Fruit fly (Drosophila melanogaster) whole organism, adult: ENCODE data around the gene Cpr65Ax2.

Source experiments
- CG11617 ChIP-seq: fragments of 200-800 bp; sonication (Bioruptor generic); optimal IDR thresholded peaks from 2 replicates; lab custom pipeline; 2017; ENCODE audit warnings: mild to moderate bottlenecking, missing biosample characterization, missing genetic modification reagents, missing genetic modification characterization
- CG12768 ChIP-seq: fragments of 200-800 bp; sonication (Bioruptor generic); optimal IDR thresholded peaks from 2 replicates; lab custom pipeline; 2017; ENCODE audit warnings: missing biosample characterization, missing genetic modification characterization, mild to moderate bottlenecking, moderate library complexity, missing genetic modification reagents
- CG5204 ChIP-seq: fragments of 200-800 bp; sonication (Bioruptor generic); optimal IDR thresholded peaks from 2 replicates; lab custom pipeline; 2016; ENCODE audit warnings: missing biosample characterization, missing genetic modification characterization
- CG7045 ChIP-seq: fragments of 200-800 bp; sonication (Bioruptor generic); optimal IDR thresholded peaks from 2 replicates; lab custom pipeline; 2017; ENCODE audit warnings: missing biosample characterization, mild to moderate bottlenecking, missing genetic modification characterization

DNA sequence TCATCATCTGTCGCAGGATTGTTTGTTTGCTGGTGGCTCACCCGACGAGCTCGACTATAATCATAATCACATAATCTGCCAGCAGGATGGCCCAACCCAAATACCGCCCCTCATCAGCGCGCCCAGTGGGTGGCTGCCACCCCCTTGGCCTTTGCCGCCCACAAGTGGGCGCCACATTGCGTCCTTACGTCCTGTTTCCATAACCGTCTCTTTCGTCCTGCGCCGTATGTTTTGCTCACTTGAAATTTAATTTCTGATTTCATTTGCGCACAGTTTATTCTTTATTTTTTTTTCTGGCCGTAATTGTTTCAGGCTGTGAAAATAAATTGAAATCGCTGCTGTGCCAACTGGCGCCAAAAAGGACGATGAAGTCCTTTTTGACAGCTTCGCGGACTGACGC, 45.2 kb downstream of the Cpr65Ax2 start:
- no peak for TF ChIP-seq CG7045 (GFP tag; lab: Kevin White, UChicago)
- no peak for TF ChIP-seq CG5204 (GFP tag; lab: Kevin White, UChicago)
- no peak for TF ChIP-seq CG11617 (GFP tag; lab: Kevin White, UChicago)
- TF ChIP-seq CG12768 (GFP tag; lab: Kevin White, UChicago): no peak
